Fruit fly (Drosophila melanogaster) whole organism: ENCODE measurements around the gene CG2604.

Experiments
- EcR ChIP-seq, 2 experiments: fragments of >200 bp; optimal IDR thresholded peaks; 2 replicates each; lab custom pipeline; 2017; ENCODE audit warnings: missing biosample characterization in 2 of 2, missing genetic modification characterization in 2 of 2, missing genetic modification reagents in 2 of 2
- pan ChIP-seq: fragments of >200 bp; optimal IDR thresholded peaks from 2 replicates; lab custom pipeline; 2017
- psq ChIP-seq: fragments of >200 bp; optimal IDR thresholded peaks from 2 replicates; lab custom pipeline; 2017
- usp ChIP-seq: fragments of >200 bp; optimal IDR thresholded peaks from 2 replicates; lab custom pipeline; 2017; ENCODE audit warnings: missing biosample characterization, missing genetic modification characterization, mixed read lengths

DNA sequence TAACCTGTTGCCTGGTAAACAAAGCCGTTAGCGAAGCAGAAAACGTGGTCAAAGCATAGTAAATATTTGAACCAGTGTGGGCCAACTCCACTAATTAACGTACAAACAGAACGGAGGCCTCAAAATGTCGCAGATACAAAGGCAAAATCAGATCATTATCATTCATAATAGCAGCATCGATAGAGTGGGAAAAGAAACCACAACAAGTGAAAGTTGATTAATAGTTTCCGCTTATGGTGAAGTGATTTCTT is 15.1 kb downstream of the CG2604 start:
- TF ChIP-seq usp (GFP tag; lab: Kevin White, UChicago) (no peak), psq (lab: Kevin White, UChicago) (no peak), EcR (GFP tag; optimal IDR thresholded peaks at IDR 0.05; lab: Kevin White, UChicago) (no peak), pan (no peak)
